Worm (Caenorhabditis elegans) whole organism, young adult: ENCODE results near the gene F11D11.6.

Experiments used
- C06A6.2 ChIP-seq: fragments of 200-800 bp; sonication (Bioruptor generic); conservative IDR thresholded peaks from 2 replicates; pipeline ENCODE4 v1.3.6; 2022; ENCODE audit warnings: missing genetic modification characterization, missing compliant biosample characterization
- F10E7.11 ChIP-seq: sonication (generic microtip); optimal IDR thresholded peaks from 2 replicates; lab custom pipeline; 2017; ENCODE audit warnings: mild to moderate bottlenecking, missing genetic modification characterization, moderate library complexity, missing compliant biosample characterization
- F55B11.4 ChIP-seq: sonication (generic microtip); optimal IDR thresholded peaks from 2 replicates; lab custom pipeline; 2016; ENCODE audit warnings: missing compliant biosample characterization, missing genetic modification characterization, borderline replicate concordance; ENCODE audit not compliant: insufficient read depth
- F57A8.1 ChIP-seq: fragments of 200-800 bp; sonication (Bioruptor generic); optimal IDR thresholded peaks from 2 replicates; lab custom pipeline; 2018; ENCODE audit warnings: mild to moderate bottlenecking, missing genetic modification characterization, moderate library complexity, missing compliant biosample characterization
- K12H6.12 ChIP-seq: fragments of 200-800 bp; sonication (Bioruptor generic); optimal IDR thresholded peaks from 2 replicates; lab custom pipeline; 2018; ENCODE audit warnings: mild to moderate bottlenecking, missing genetic modification characterization, missing compliant biosample characterization
- Y53F4B.3 ChIP-seq: fragments of 200-800 bp; sonication (Bioruptor generic); IDR thresholded peaks from 2 replicates; pipeline ENCODE4 v1.3.6; 2022; ENCODE audit warnings: missing genetic modification reagents, missing genetic modification characterization, missing compliant biosample characterization
- attf-5 ChIP-seq: fragments of 200-800 bp; sonication (Bioruptor generic); optimal IDR thresholded peaks from 2 replicates; lab custom pipeline; 2018; ENCODE audit warnings: mild to moderate bottlenecking, missing genetic modification characterization, missing compliant biosample characterization
- cebp-2 ChIP-seq: fragments of 200-800 bp; sonication (Bioruptor generic); IDR thresholded peaks from 2 replicates; pipeline ENCODE4 v1.3.6; 2022; ENCODE audit warnings: missing genetic modification characterization, missing compliant biosample characterization
- ceh-58 ChIP-seq: fragments of 200-800 bp; sonication (Bioruptor generic); IDR thresholded peaks from 2 replicates; pipeline ENCODE4 v1.3.6; 2022; ENCODE audit warnings: missing genetic modification characterization, missing compliant biosample characterization
- let-607 ChIP-seq, 2 experiments: fragments of 200-800 bp in 1 of 2; sonication (Bioruptor generic) in 1 of 2; sonication (generic microtip) in 1 of 2; optimal IDR thresholded peaks; 2 replicates each; lab custom pipeline; 2016 to 2018; ENCODE audit warnings: mild to moderate bottlenecking in 2 of 2, missing compliant biosample characterization in 2 of 2, missing genetic modification characterization in 2 of 2, moderate library complexity in 2 of 2, missing genotype in 1 of 2
- nfya-1 ChIP-seq: sonication (generic microtip); optimal IDR thresholded peaks from 2 replicates; lab custom pipeline; 2017; ENCODE audit warnings: antibody characterized with exemption, missing compliant biosample characterization, missing genetic modification characterization, borderline replicate concordance; ENCODE audit not compliant: insufficient read depth
- rcor-1 ChIP-seq: fragments of 200-800 bp; sonication (Bioruptor generic); IDR thresholded peaks from 2 replicates; pipeline ENCODE4 v1.3.6; 2022; ENCODE audit warnings: missing genetic modification reagents, missing genetic modification characterization, missing compliant biosample characterization
- ztf-25 ChIP-seq: fragments of 200-800 bp; sonication (Bioruptor generic); IDR thresholded peaks from 2 replicates; pipeline ENCODE4 v1.3.6; 2022; ENCODE audit warnings: missing genetic modification reagents, missing genetic modification characterization, missing compliant biosample characterization
- ztf-28 ChIP-seq: fragments of 200-800 bp; sonication (Bioruptor generic); IDR thresholded peaks from 2 replicates; pipeline ENCODE4 v1.3.6; 2022; ENCODE audit warnings: missing genetic modification reagents, missing genetic modification characterization, missing compliant biosample characterization

- TF ChIP-seq F10E7.11 (no peak), ceh-58 (GFP tag; lab: Robert Waterston, UW) (no peak), rcor-1 (GFP tag; lab: Robert Waterston, UW) (no peak), K12H6.12 (tag; lab: Kevin White, UChicago) (no peak), cebp-2 (GFP tag; lab: Robert Waterston, UW) (no peak), F57A8.1 (no peak), nfya-1 (tag; lab: Kevin White, UChicago) (no peak), F55B11.4 (tag; lab: Kevin White, UChicago) (no peak), Y53F4B.3 (no peak), ztf-25 (GFP tag; lab: Robert Waterston, UW) (no peak), ztf-28 (GFP tag; lab: Robert Waterston, UW) (no peak), attf-5 (GFP tag; lab: Kevin White, UChicago) (no peak), C06A6.2 (no peak), let-607 (tag; optimal IDR thresholded peaks at IDR 0.05; lab: Kevin White, UChicago) (no peak)
Measured at ce11 chrV:18722510-18723299, 30.2 kb downstream of the F11D11.6 start.
